Worm (Caenorhabditis elegans) whole organism, L4 larva: ENCODE data around the gene abcf-2.

Source experiments
- F49E8.2 ChIP-seq: sonication (generic microtip); optimal IDR thresholded peaks from 2 replicates; lab custom pipeline; 2016; ENCODE audit warnings: missing compliant biosample characterization, mild to moderate bottlenecking, missing genetic modification characterization, borderline replicate concordance
- R02D3.7 ChIP-seq: fragments of 150-350 bp; sonication (generic microtip); optimal IDR thresholded peaks from 3 replicates; lab custom pipeline; 2014; ENCODE audit warnings: missing biosample characterization, missing genetic modification characterization
- T26A8.4 ChIP-seq: fragments of 200-800 bp; sonication (Bioruptor generic); IDR thresholded peaks from 2 replicates; pipeline ENCODE4 v1.3.6; 2022; ENCODE audit warnings: missing genetic modification characterization, missing compliant biosample characterization
- ZK337.2 ChIP-seq: fragments of 200-800 bp; sonication (Bioruptor generic); IDR thresholded peaks from 2 replicates; pipeline ENCODE4 v1.3.6; 2022; ENCODE audit warnings: missing genetic modification reagents, missing genetic modification characterization, missing compliant biosample characterization
- aha-1 ChIP-seq: fragments of 150-350 bp; peaks from one replicate; lab custom pipeline; 2014; ENCODE audit warnings: missing biosample characterization, missing genetic modification characterization
- ama-1 ChIP-seq: fragments of 150-350 bp; optimal IDR thresholded peaks from 2 replicates; lab custom pipeline; 2014; ENCODE audit warnings: inconsistent platforms, mixed read lengths
- ceh-20 ChIP-seq: fragments of 200-800 bp; sonication (Bioruptor generic); IDR thresholded peaks from 2 replicates; pipeline ENCODE4 v1.3.6; 2022; ENCODE audit warnings: missing genetic modification reagents, missing genetic modification characterization, missing compliant biosample characterization
- ceh-28 ChIP-seq: fragments of 150-350 bp; optimal IDR thresholded peaks from 2 replicates; lab custom pipeline; 2014; ENCODE audit warnings: missing biosample characterization, missing genetic modification reagents, missing genetic modification characterization
- ceh-32 ChIP-seq: sonication (generic microtip); optimal IDR thresholded peaks from 2 replicates; lab custom pipeline; 2016; ENCODE audit warnings: mild to moderate bottlenecking, missing genetic modification characterization, missing compliant biosample characterization; ENCODE audit not compliant: poor library complexity
- ceh-44 ChIP-seq: fragments of 200-800 bp; sonication (Bioruptor generic); IDR thresholded peaks from 2 replicates; pipeline ENCODE4 v1.3.6; 2022; ENCODE audit warnings: missing genetic modification reagents, missing genetic modification characterization, missing compliant biosample characterization
- ceh-82 ChIP-seq: sonication (generic microtip); optimal IDR thresholded peaks from 2 replicates; lab custom pipeline; 2017; ENCODE audit warnings: missing biosample characterization, missing genetic modification characterization
- ctbp-1 ChIP-seq: fragments of 200-800 bp; sonication (Bioruptor generic); IDR thresholded peaks from 2 replicates; pipeline ENCODE4 v1.3.6; 2022; ENCODE audit warnings: missing genetic modification reagents, missing genetic modification characterization, missing compliant biosample characterization
- duxl-1 ChIP-seq: sonication (generic microtip); optimal IDR thresholded peaks from 2 replicates; lab custom pipeline; 2016; ENCODE audit warnings: mild to moderate bottlenecking, missing genetic modification characterization, moderate library complexity, missing compliant biosample characterization; ENCODE audit not compliant: poor library complexity
- egl-43 ChIP-seq: fragments of 200-800 bp; sonication (Bioruptor generic); IDR thresholded peaks from 2 replicates; pipeline ENCODE4 v1.3.6; 2022; ENCODE audit warnings: missing genetic modification reagents, missing genetic modification characterization, missing compliant biosample characterization
- fos-1 ChIP-seq: fragments of 150-350 bp; optimal IDR thresholded peaks from 2 replicates; lab custom pipeline; 2014; ENCODE audit warnings: missing biosample characterization, missing genetic modification characterization
- hif-1 ChIP-seq, 2 experiments: sonication (generic microtip); optimal IDR thresholded peaks; 2 replicates each; lab custom pipeline; 2016 to 2017; ENCODE audit warnings: missing compliant biosample characterization in 2 of 2, missing genetic modification characterization in 2 of 2, missing genetic modification reagents in 2 of 2, missing genotype in 2 of 2, mild to moderate bottlenecking in 1 of 2
- jun-1 ChIP-seq: fragments of 150-350 bp; optimal IDR thresholded peaks from 2 replicates; lab custom pipeline; 2014; ENCODE audit warnings: missing biosample characterization, missing genetic modification reagents, missing genetic modification characterization
- lim-7 ChIP-seq: fragments of 200-800 bp; sonication (Bioruptor generic); IDR thresholded peaks from 2 replicates; pipeline ENCODE4 v1.3.6; 2022; ENCODE audit warnings: missing genetic modification characterization, missing compliant biosample characterization
- lin-39 ChIP-seq: fragments of 150-350 bp; optimal IDR thresholded peaks from 2 replicates; lab custom pipeline; 2014; ENCODE audit warnings: missing biosample characterization, missing genetic modification reagents, missing genetic modification characterization
- lsy-2 ChIP-seq, 2 experiments: fragments of 150-350 bp in 1 of 2; sonication (generic microtip) in 1 of 2; optimal IDR thresholded peaks; 2 replicates each; lab custom pipeline; 2014 to 2017; ENCODE audit warnings: missing biosample characterization in 2 of 2, missing genetic modification characterization in 2 of 2
- mes-2 ChIP-seq: sonication (generic microtip); optimal IDR thresholded peaks from 2 replicates; lab custom pipeline; 2016; ENCODE audit warnings: missing genotype, mild to moderate bottlenecking, missing genetic modification characterization, missing compliant biosample characterization; ENCODE audit not compliant: poor library complexity, severe bottlenecking
- nhr-10 ChIP-seq: fragments of 150-350 bp; optimal IDR thresholded peaks from 2 replicates; lab custom pipeline; 2014; ENCODE audit warnings: missing biosample characterization, missing genetic modification characterization
- nhr-11 ChIP-seq: fragments of 150-350 bp; optimal IDR thresholded peaks from 2 replicates; lab custom pipeline; 2014; ENCODE audit warnings: missing biosample characterization, missing genetic modification characterization
- nhr-41 ChIP-seq: fragments of 200-800 bp; sonication (Bioruptor generic); IDR thresholded peaks from 2 replicates; pipeline ENCODE4 v1.3.6; 2022; ENCODE audit warnings: missing genetic modification reagents, missing genetic modification characterization, missing compliant biosample characterization
- php-3 ChIP-seq: fragments of 200-800 bp; sonication (Bioruptor generic); IDR thresholded peaks from 2 replicates; pipeline ENCODE4 v1.3.6; 2022; ENCODE audit warnings: missing genetic modification reagents, missing genetic modification characterization, missing compliant biosample characterization
- sdz-12 ChIP-seq: fragments of 200-800 bp; sonication (Bioruptor generic); optimal IDR thresholded peaks from 2 replicates; lab custom pipeline; 2018; ENCODE audit warnings: mild to moderate bottlenecking, missing genetic modification characterization, missing compliant biosample characterization
- set-16 ChIP-seq: fragments of 200-800 bp; sonication (Bioruptor generic); IDR thresholded peaks from 2 replicates; pipeline ENCODE4 v1.3.6; 2022; ENCODE audit warnings: missing genetic modification reagents, missing genetic modification characterization, missing compliant biosample characterization
- skn-1 ChIP-seq: fragments of 150-350 bp; optimal IDR thresholded peaks from 2 replicates; lab custom pipeline; 2014; ENCODE audit warnings: missing biosample characterization, missing genetic modification characterization
- spr-1 ChIP-seq: sonication (generic microtip); optimal IDR thresholded peaks from 2 replicates; lab custom pipeline; 2016; ENCODE audit warnings: mild to moderate bottlenecking, missing genetic modification characterization, missing compliant biosample characterization
- unc-130 ChIP-seq: sonication (generic microtip); optimal IDR thresholded peaks from 2 replicates; lab custom pipeline; 2016; ENCODE audit warnings: missing genetic modification reagents, missing genetic modification characterization, missing compliant biosample characterization
- unc-62 ChIP-seq, 3 experiments: fragments of 150-350 bp in 1 of 3; sonication (generic microtip); optimal IDR thresholded peaks in 2 of 3; peaks in 1 of 3; 1 replicate in 1 of 3; 2 replicates in 2 of 3; lab custom pipeline; 2014 to 2017; ENCODE audit warnings: missing biosample characterization in 3 of 3, missing genetic modification characterization in 3 of 3, missing genetic modification reagents in 3 of 3, missing genotype in 1 of 3
- vab-7 ChIP-seq: fragments of 200-800 bp; sonication (Bioruptor generic); IDR thresholded peaks from 2 replicates; pipeline ENCODE4 v1.3.6; 2022; ENCODE audit warnings: missing genetic modification reagents, missing genetic modification characterization, missing compliant biosample characterization
- zip-11 ChIP-seq: fragments of 200-800 bp; sonication (Bioruptor generic); IDR thresholded peaks from 2 replicates; pipeline ENCODE4 v1.3.6; 2022; ENCODE audit warnings: missing genetic modification characterization, missing compliant biosample characterization
- zip-2 ChIP-seq: fragments of 150-350 bp; optimal IDR thresholded peaks from 2 replicates; lab custom pipeline; 2014; ENCODE audit warnings: missing biosample characterization, missing genetic modification characterization
- ztf-11 ChIP-seq: fragments of 150-350 bp; optimal IDR thresholded peaks from 2 replicates; lab custom pipeline; 2014; ENCODE audit warnings: missing biosample characterization, missing genetic modification characterization
- ztf-7 ChIP-seq: fragments of 150-350 bp; optimal IDR thresholded peaks from 2 replicates; lab custom pipeline; 2014; ENCODE audit warnings: missing biosample characterization, missing genetic modification characterization

The abcf-2 gene

DNA sequence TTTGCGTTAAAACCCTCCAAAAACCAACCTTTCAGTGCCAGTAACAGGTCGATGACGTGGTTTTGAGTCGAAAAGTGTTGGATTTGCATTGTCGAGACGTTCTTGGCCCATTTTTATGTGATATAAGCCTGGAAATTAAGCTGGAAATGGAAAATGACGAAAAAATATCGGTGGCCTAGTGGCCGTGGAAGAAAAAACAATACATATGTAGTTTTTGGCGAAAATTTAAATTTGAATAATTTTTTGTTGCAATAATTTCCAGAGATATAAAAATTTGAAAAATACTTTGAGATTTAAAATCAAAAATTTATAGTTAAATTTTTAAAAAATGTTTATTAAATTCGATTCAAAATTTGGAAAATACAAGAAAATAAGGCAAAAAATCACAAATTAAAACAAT, 22.6 kb downstream of the abcf-2 start, which contains the start of gene ciao-2B (continued):
- TF ChIP-seq duxl-1 (tag; lab: Kevin White, UChicago) = no peak
- peak in 1 of 2 experiments; percentile 69 for TF ChIP-seq lsy-2 (tag; optimal IDR thresholded peaks at IDR 0.05; lab: Kevin White, UChicago)
- TF ChIP-seq ZK337.2 (GFP tag; lab: Robert Waterston, UW) = no peak
- no peak for TF ChIP-seq unc-62 (GFP tag; optimal IDR thresholded peaks at IDR 0.05 in 1 of 2; lab: Kevin White, UChicago)
- no peak for TF ChIP-seq unc-62 (tag; optimal IDR thresholded peaks at IDR 0.05; lab: Kevin White, UChicago)
- TF ChIP-seq mes-2 (tag; lab: Kevin White, UChicago) = peak; percentile 88

DNA sequence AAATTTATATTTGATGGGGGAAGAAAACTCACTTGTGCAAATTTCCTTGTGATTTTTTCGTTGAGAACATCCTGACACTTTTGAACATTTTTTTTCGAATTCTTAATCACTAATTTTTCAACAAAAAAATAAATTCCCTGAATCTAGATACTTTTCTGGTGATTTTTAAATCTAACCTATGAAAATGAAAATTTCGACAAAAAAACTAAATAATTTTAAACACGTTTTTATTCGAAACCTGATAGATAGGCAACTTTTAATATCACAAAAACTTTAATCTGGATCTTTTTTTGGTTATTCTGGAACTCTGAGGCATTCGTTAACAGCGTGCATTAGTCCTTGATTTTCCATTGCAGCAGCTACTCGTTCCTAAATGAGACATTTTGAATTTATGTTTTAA, 25.2 kb downstream of the abcf-2 start, which contains the start of gene F45G2.9:
F45G2.9 (minus strand) TSS at position 101 of the 400 bp plus-strand sequence.
- TF ChIP-seq jun-1 (no peak), ztf-11 (tag; lab: Kevin White, UChicago) (no peak), T26A8.4 (GFP tag; lab: Robert Waterston, UW) (no peak), vab-7 (GFP tag; lab: Robert Waterston, UW) (no peak), sdz-12 (no peak), ZK337.2 (GFP tag; lab: Robert Waterston, UW) (no peak), fos-1 (tag; lab: Kevin White, UChicago) (no peak), hif-1 (tag; optimal IDR thresholded peaks at IDR 0.05; lab: Kevin White, UChicago) (no peak), unc-130 (GFP tag; lab: Kevin White, UChicago) (no peak), ceh-82 (tag; lab: Kevin White, UChicago) (no peak)

DNA sequence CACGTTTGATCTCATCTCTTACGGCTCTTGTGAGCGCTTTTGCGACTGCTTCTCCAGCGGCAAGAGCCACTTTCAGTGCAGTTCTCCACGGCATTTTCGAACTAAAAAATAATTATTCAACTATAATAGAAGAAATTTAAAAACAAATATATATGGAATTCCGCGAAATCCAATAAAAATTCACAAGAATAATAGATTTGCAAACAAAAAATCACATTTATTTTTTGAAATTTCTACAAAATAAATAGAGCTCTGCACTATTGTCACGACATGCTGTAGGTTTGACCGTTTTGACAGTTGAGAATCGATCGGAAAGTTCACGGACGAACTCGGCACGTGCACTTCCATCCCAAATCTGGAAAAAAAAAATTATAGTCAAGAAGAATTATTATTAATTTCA, 26.5 kb downstream of the abcf-2 start, which contains the start of gene F45G2.8:
F45G2.8 (minus strand) TSS at position 101 of the 400 bp plus-strand sequence.
- TF ChIP-seq zip-2 (tag; lab: Kevin White, UChicago) (no peak), ztf-7 (tag; lab: Kevin White, UChicago) (no peak), php-3 (GFP tag; lab: Robert Waterston, UW) (no peak), zip-11 (GFP tag; lab: Robert Waterston, UW) (no peak), ceh-28 (tag; lab: Kevin White, UChicago) (no peak)
- TF ChIP-seq, all 104 proteins: peak for 0

DNA sequence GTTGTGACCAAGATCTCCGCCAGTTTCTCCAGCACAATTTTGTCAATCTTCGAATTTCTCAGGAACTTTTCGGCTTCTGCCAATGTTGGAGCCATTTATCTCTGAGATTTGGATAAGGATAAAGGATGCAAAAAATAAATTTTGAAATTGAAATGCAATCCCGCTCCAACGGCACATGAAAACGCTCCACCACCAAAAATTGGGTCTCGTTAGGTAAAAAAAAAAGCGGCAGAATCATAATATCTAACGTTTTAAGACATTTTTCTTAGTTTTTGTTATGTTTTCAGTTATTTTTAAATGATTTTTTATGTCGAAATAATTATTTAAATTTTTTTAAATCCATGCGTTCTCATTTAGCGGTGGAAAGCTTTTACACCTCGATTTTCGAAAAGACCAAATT, 27.6 kb downstream of the abcf-2 start, which contains the start of gene F45G2.7:
F45G2.7 (minus strand) TSS at position 101 of the 400 bp plus-strand sequence.
- TF ChIP-seq nhr-10 (tag; lab: Kevin White, UChicago) (no peak), duxl-1 (tag; lab: Kevin White, UChicago) (no peak), spr-1 (tag; lab: Kevin White, UChicago) (no peak), ceh-20 (GFP tag; lab: Robert Waterston, UW) (no peak), ama-1 (lab: Kevin White, UChicago) (no peak), egl-43 (GFP tag; lab: Robert Waterston, UW) (no peak), lin-39 (tag; lab: Kevin White, UChicago) (no peak), nhr-11 (tag; lab: Kevin White, UChicago) (no peak), aha-1 (tag; lab: Kevin White, UChicago) (no peak), F49E8.2 (tag; lab: Kevin White, UChicago) (no peak), ctbp-1 (no peak), lim-7 (GFP tag; lab: Robert Waterston, UW) (no peak), ceh-32 (no peak), set-16 (GFP tag; lab: Robert Waterston, UW) (no peak), nhr-41 (GFP tag; lab: Robert Waterston, UW) (no peak), skn-1 (tag; lab: Kevin White, UChicago) (no peak), php-3 (GFP tag; lab: Robert Waterston, UW) (no peak), ceh-44 (GFP tag; lab: Robert Waterston, UW) (no peak), ztf-7 (tag; lab: Kevin White, UChicago) (no peak), R02D3.7 (no peak)
